Fruit fly (Drosophila melanogaster) whole organism, embryonic: ENCODE results near the gene Tsp96F.

Experiments used
- Ada2b ChIP-seq: fragments of 200-800 bp; sonication (Bioruptor generic); IDR thresholded peaks from 2 replicates; pipeline ENCODE4 v1.3.6; 2022; ENCODE audit warnings: missing biosample characterization, missing genetic modification characterization
- Asciz ChIP-seq: fragments of 200-800 bp; sonication (Bioruptor generic); optimal IDR thresholded peaks from 2 replicates; lab custom pipeline; 2017; ENCODE audit warnings: missing biosample characterization, mild to moderate bottlenecking, missing genetic modification characterization, missing genetic modification reagents
- B-H1 ChIP-seq: fragments of 200-800 bp; sonication (Bioruptor generic); IDR thresholded peaks from 3 replicates; pipeline ENCODE4 v1.3.6; 2022; ENCODE audit warnings: missing biosample characterization, missing genetic modification characterization
- CG11456 ChIP-seq: fragments of 200-800 bp; sonication (Bioruptor generic); IDR thresholded peaks from 3 replicates; pipeline ENCODE4 v1.3.6; 2022; ENCODE audit warnings: missing biosample characterization, missing genetic modification characterization
- CG13123 ChIP-seq: fragments of 200-800 bp; sonication (Bioruptor generic); optimal IDR thresholded peaks from 2 replicates; lab custom pipeline; 2016; ENCODE audit warnings: missing biosample characterization, missing genetic modification characterization
- CG13287 ChIP-seq: fragments of 200-800 bp; sonication (Bioruptor generic); IDR thresholded peaks from 2 replicates; pipeline ENCODE4 v1.3.6; 2022; ENCODE audit warnings: missing biosample characterization, missing genetic modification characterization; ENCODE audit not compliant: partially characterized antibody
- CG1529 ChIP-seq: fragments of 200-800 bp; sonication (Bioruptor generic); optimal IDR thresholded peaks from 3 replicates; lab custom pipeline; 2018; ENCODE audit warnings: missing biosample characterization, missing genetic modification characterization
- CG1603 ChIP-seq: fragments of 200-800 bp; sonication (Bioruptor generic); optimal IDR thresholded peaks from 2 replicates; lab custom pipeline; 2019; ENCODE audit warnings: missing biosample characterization, mild to moderate bottlenecking, missing genetic modification characterization, moderate library complexity
- CG17359 ChIP-seq: fragments of 200-800 bp; sonication (Bioruptor generic); optimal IDR thresholded peaks from 3 replicates; lab custom pipeline; 2018; ENCODE audit warnings: missing biosample characterization, mild to moderate bottlenecking, missing genetic modification characterization, moderate library complexity
- CG2199 ChIP-seq: fragments of 200-800 bp; sonication (Bioruptor generic); IDR thresholded peaks from 3 replicates; pipeline ENCODE4 v1.3.6; 2022; ENCODE audit warnings: missing biosample characterization, missing genetic modification characterization
- CG33557 ChIP-seq: fragments of 200-800 bp; sonication (Bioruptor generic); optimal IDR thresholded peaks from 2 replicates; lab custom pipeline; 2019; ENCODE audit warnings: missing biosample characterization, mild to moderate bottlenecking, missing genetic modification characterization, moderate library complexity
- CG34422 ChIP-seq: fragments of 200-800 bp; sonication (Bioruptor generic); IDR thresholded peaks from 3 replicates; pipeline ENCODE4 v1.3.6; 2022; ENCODE audit warnings: missing biosample characterization, missing genetic modification characterization
- CG42726 ChIP-seq: fragments of 200-800 bp; sonication (Bioruptor generic); IDR thresholded peaks from 2 replicates; pipeline ENCODE4 v1.3.6; 2022; ENCODE audit warnings: missing biosample characterization, missing genetic modification characterization; ENCODE audit not compliant: partially characterized antibody
- CG4360 ChIP-seq: fragments of 200-800 bp; sonication (Bioruptor generic); IDR thresholded peaks from 2 replicates; pipeline ENCODE4 v1.3.6; 2022; ENCODE audit warnings: missing biosample characterization, missing genetic modification characterization
- CG7556 ChIP-seq: fragments of 200-800 bp; sonication (Bioruptor generic); optimal IDR thresholded peaks from 2 replicates; lab custom pipeline; 2017; ENCODE audit warnings: missing biosample characterization, mild to moderate bottlenecking, missing genetic modification characterization
- CG7745 ChIP-seq: fragments of 200-800 bp; sonication (Bioruptor generic); optimal IDR thresholded peaks from 2 replicates; lab custom pipeline; 2018; ENCODE audit warnings: missing biosample characterization, mild to moderate bottlenecking, missing genetic modification characterization, moderate library complexity
- CG8924 ChIP-seq: fragments of 200-800 bp; optimal IDR thresholded peaks from 3 replicates; lab custom pipeline; 2019; ENCODE audit warnings: missing biosample characterization, mild to moderate bottlenecking, missing genetic modification characterization, moderate library complexity
- CG9797 ChIP-seq: fragments of 200-800 bp; sonication (Bioruptor generic); optimal IDR thresholded peaks from 3 replicates; lab custom pipeline; 2018; ENCODE audit warnings: missing biosample characterization, mild to moderate bottlenecking, missing genetic modification characterization
- CrebB ChIP-seq: fragments of 200-800 bp; sonication (Bioruptor generic); optimal IDR thresholded peaks from 3 replicates; lab custom pipeline; 2018; ENCODE audit warnings: missing biosample characterization, mild to moderate bottlenecking, missing genetic modification characterization
- Deaf1 ChIP-seq: fragments of 200-800 bp; optimal IDR thresholded peaks from 3 replicates; lab custom pipeline; 2019; ENCODE audit warnings: missing biosample characterization, mild to moderate bottlenecking, missing genetic modification characterization, moderate library complexity
- Dref ChIP-seq: fragments of 200-800 bp; sonication (Bioruptor generic); IDR thresholded peaks from 2 replicates; pipeline ENCODE4 v1.3.6; 2022; ENCODE audit warnings: missing biosample characterization, missing genetic modification characterization
- Drgx ChIP-seq: fragments of 200-800 bp; sonication (Bioruptor generic); IDR thresholded peaks from 2 replicates; pipeline ENCODE4 v1.3.6; 2022; ENCODE audit warnings: missing biosample characterization, missing genetic modification characterization
- Lpt ChIP-seq: fragments of >200 bp; optimal IDR thresholded peaks from 2 replicates; lab custom pipeline; 2018; ENCODE audit warnings: missing biosample characterization, missing genetic modification characterization
- NC2β ChIP-seq: fragments of 200-800 bp; sonication (Bioruptor generic); optimal IDR thresholded peaks from 2 replicates; lab custom pipeline; 2016; ENCODE audit warnings: missing biosample characterization, missing genetic modification characterization
- Nf-YA ChIP-seq: fragments of 200-800 bp; sonication (Bioruptor generic); IDR thresholded peaks from 2 replicates; pipeline ENCODE4 v1.3.6; 2022; ENCODE audit warnings: missing biosample characterization, missing genetic modification characterization
- NfI ChIP-seq: fragments of 200-800 bp; sonication (Bioruptor generic); optimal IDR thresholded peaks from 3 replicates; lab custom pipeline; 2018; ENCODE audit warnings: missing biosample characterization, mild to moderate bottlenecking, missing genetic modification characterization, moderate library complexity
- Oaz ChIP-seq: fragments of 200-800 bp; sonication (Bioruptor generic); IDR thresholded peaks from 2 replicates; pipeline ENCODE4 v1.3.6; 2022; ENCODE audit warnings: missing biosample characterization, missing genetic modification characterization
- al ChIP-seq: fragments of 200-800 bp; sonication (Bioruptor generic); IDR thresholded peaks from 2 replicates; pipeline ENCODE4 v1.3.6; 2022; ENCODE audit warnings: missing biosample characterization, missing genetic modification characterization
- bigmax ChIP-seq: fragments of 200-800 bp; sonication (Bioruptor generic); optimal IDR thresholded peaks from 2 replicates; lab custom pipeline; 2018; ENCODE audit warnings: missing biosample characterization, mild to moderate bottlenecking, missing genetic modification characterization
- btn ChIP-seq: fragments of 200-800 bp; sonication (Bioruptor generic); optimal IDR thresholded peaks from 2 replicates; lab custom pipeline; 2016; ENCODE audit warnings: missing biosample characterization, missing genetic modification characterization
- cato ChIP-seq: fragments of 200-800 bp; sonication (Bioruptor generic); optimal IDR thresholded peaks from 2 replicates; lab custom pipeline; 2016; ENCODE audit warnings: missing biosample characterization, missing genetic modification characterization, borderline replicate concordance
- croc ChIP-seq: fragments of 200-800 bp; sonication (Bioruptor generic); conservative IDR thresholded peaks from 3 replicates; pipeline ENCODE4 v1.3.6; 2022; ENCODE audit warnings: missing biosample characterization, missing genetic modification characterization
- cwo ChIP-seq: fragments of 200-800 bp; sonication (Bioruptor generic); optimal IDR thresholded peaks from 3 replicates; lab custom pipeline; 2017; ENCODE audit warnings: missing biosample characterization, missing genetic modification characterization, mild to moderate bottlenecking, moderate library complexity, missing genetic modification reagents
- dimm ChIP-seq: fragments of 200-800 bp; sonication (Bioruptor generic); IDR thresholded peaks from 2 replicates; pipeline ENCODE4 v1.3.6; 2022; ENCODE audit warnings: missing biosample characterization, missing genetic modification characterization
- dmrt11E ChIP-seq: fragments of 200-800 bp; sonication (Bioruptor generic); optimal IDR thresholded peaks from 3 replicates; lab custom pipeline; 2018; ENCODE audit warnings: missing biosample characterization, mild to moderate bottlenecking, missing genetic modification characterization, moderate library complexity
- dmrt99B ChIP-seq: fragments of 200-800 bp; sonication (Bioruptor generic); optimal IDR thresholded peaks from 2 replicates; lab custom pipeline; 2018; ENCODE audit warnings: missing biosample characterization, mild to moderate bottlenecking, missing genetic modification characterization, moderate library complexity
- dpn ChIP-seq, 2 experiments: fragments of 200-800 bp; sonication (Bioruptor generic); optimal IDR thresholded peaks; 3 replicates each; lab custom pipeline; 2016; ENCODE audit warnings: missing biosample characterization in 2 of 2, missing genetic modification characterization in 2 of 2
- en ChIP-seq: fragments of 200-800 bp; sonication (Bioruptor generic); optimal IDR thresholded peaks from 2 replicates; lab custom pipeline; 2016; ENCODE audit warnings: missing biosample characterization, missing genetic modification characterization
- gro ChIP-seq: fragments of 200-800 bp; sonication (Bioruptor generic); optimal IDR thresholded peaks from 2 replicates; lab custom pipeline; 2016; ENCODE audit warnings: missing biosample characterization, missing genetic modification characterization
- gsb ChIP-seq: fragments of 200-800 bp; sonication (Bioruptor generic); IDR thresholded peaks from 2 replicates; pipeline ENCODE4 v1.3.6; 2022; ENCODE audit warnings: missing biosample characterization, missing genetic modification characterization
- gt ChIP-seq: fragments of 200-800 bp; sonication (Bioruptor generic); IDR thresholded peaks from 2 replicates; pipeline ENCODE4 v1.3.6; 2022; ENCODE audit warnings: missing biosample characterization, missing genetic modification characterization
- lov ChIP-seq, 2 experiments: fragments of 200-800 bp in 1 of 2; fragments of >200 bp in 1 of 2; sonication (Bioruptor generic) in 1 of 2; IDR thresholded peaks in 1 of 2; optimal IDR thresholded peaks in 1 of 2; 2 replicates in 1 of 2; 3 replicates in 1 of 2; pipeline versions ENCODE4 v1.3.6 to Lab custom; 2017 to 2022; ENCODE audit warnings: missing biosample characterization in 1 of 2, missing genetic modification characterization in 1 of 2
- nau ChIP-seq: fragments of 200-800 bp; sonication (Bioruptor generic); optimal IDR thresholded peaks from 3 replicates; lab custom pipeline; 2017; ENCODE audit warnings: missing biosample characterization, mild to moderate bottlenecking, missing genetic modification characterization, missing genetic modification reagents
- oc ChIP-seq: fragments of 200-800 bp; sonication (Bioruptor generic); optimal IDR thresholded peaks from 2 replicates; lab custom pipeline; 2018; ENCODE audit warnings: missing biosample characterization, mild to moderate bottlenecking, missing genetic modification characterization, moderate library complexity
- otp ChIP-seq: fragments of 200-800 bp; sonication (Bioruptor generic); IDR thresholded peaks from 3 replicates; pipeline ENCODE4, ENCODE4 v1.3.6; 2022; ENCODE audit warnings: missing biosample characterization, missing genetic modification characterization
- psq ChIP-seq: fragments of 200-800 bp; sonication (Bioruptor generic); optimal IDR thresholded peaks from 2 replicates; lab custom pipeline; 2017; ENCODE audit warnings: missing biosample characterization, missing genetic modification characterization
- trh ChIP-seq: fragments of 200-800 bp; sonication (Bioruptor generic); optimal IDR thresholded peaks from 2 replicates; lab custom pipeline; 2016; ENCODE audit warnings: missing biosample characterization, missing genetic modification characterization
- twi ChIP-seq: fragments of 200-800 bp; optimal IDR thresholded peaks from 2 replicates; lab custom pipeline; 2019; ENCODE audit warnings: missing biosample characterization, mild to moderate bottlenecking, missing genetic modification characterization, moderate library complexity
- yki ChIP-seq: fragments of >200 bp; optimal IDR thresholded peaks from 3 replicates; lab custom pipeline; 2018
- zfh2 ChIP-seq: fragments of 200-800 bp; sonication (Bioruptor generic); optimal IDR thresholded peaks from 2 replicates; lab custom pipeline; 2016; ENCODE audit warnings: missing biosample characterization, missing genetic modification characterization

Tsp96F gene

DNA sequence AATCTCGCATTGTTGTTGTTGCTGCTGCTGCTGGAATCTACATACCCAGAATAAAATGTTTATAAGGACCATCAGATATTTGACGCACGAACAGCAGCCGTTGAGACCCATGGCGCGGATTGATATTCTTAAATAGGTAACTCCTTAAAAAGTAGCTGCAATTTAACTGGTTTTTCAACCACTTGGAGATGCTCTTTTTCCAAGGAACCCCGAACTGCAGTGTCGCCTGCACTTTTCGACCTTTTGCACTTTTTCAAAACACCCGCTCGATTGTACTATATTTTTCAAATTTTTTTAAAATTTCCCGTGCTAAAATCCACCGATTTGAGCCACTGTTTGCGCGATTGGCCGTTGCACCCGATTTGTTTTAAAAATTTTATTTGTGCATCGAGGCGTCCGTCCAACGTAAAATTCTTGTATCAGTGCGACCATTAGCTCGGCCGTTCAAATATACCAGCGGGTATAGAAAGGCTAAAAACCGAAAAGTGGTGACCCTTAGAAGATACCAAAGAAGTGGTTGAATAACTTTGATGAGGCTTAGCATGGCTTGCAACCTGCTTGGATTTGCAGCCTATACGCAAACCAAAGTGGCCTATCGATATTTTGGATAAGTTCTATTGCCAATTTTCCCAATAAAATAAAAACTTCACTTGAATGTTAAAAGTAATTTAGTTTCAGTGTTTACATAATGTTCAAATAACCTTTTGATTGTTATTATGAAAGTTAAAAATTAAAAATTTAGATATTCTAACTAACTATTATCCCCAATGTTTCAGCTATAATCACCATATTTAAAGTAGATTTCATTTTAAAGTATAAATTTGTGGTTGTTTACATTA is at the start of gene Tsp96F (continued):
- TF ChIP-seq CrebB (no peak), CG1529 (GFP tag; lab: Kevin White, UChicago) (no peak), CG8924 (tag; lab: Kevin White, UChicago) (no peak), CG13123 (GFP tag; lab: Kevin White, UChicago) (no peak), Nf-YA (GFP tag; lab: Robert Waterston, UW) (no peak), Deaf1 (tag; lab: Kevin White, UChicago) (no peak), CG42726 (no peak), Lpt (GFP tag; lab: Kevin White, UChicago) (no peak), Drgx (GFP tag; lab: Robert Waterston, UW) (no peak), CG13287 (GFP tag; lab: Robert Waterston, UW) (peak; percentile 67), dmrt11E (no peak), NfI (GFP tag; lab: Kevin White, UChicago) (peak; percentile 3), zfh2 (GFP tag; lab: Kevin White, UChicago) (no peak), psq (GFP tag; lab: Kevin White, UChicago) (no peak), en (GFP tag; lab: Kevin White, UChicago) (no peak), lov (optimal IDR thresholded peaks at IDR 0.05; lab: Kevin White, UChicago) (no peak), lov (GFP tag; IDR thresholded peaks at IDR 0.05; lab: Robert Waterston, UW) (no peak), gsb (no peak), gro (GFP tag; lab: Kevin White, UChicago) (no peak), Dref (GFP tag; lab: Robert Waterston, UW) (peak; percentile 80), CG2199 (GFP tag; lab: Robert Waterston, UW) (no peak), dimm (GFP tag; lab: Robert Waterston, UW) (no peak), NC2β (GFP tag; lab: Kevin White, UChicago) (no peak), CG7745 (tag; lab: Kevin White, UChicago) (no peak), CG11456 (GFP tag; lab: Robert Waterston, UW) (no peak), twi (tag; lab: Kevin White, UChicago) (no peak), cwo (GFP tag; lab: Kevin White, UChicago) (no peak), CG33557 (GFP tag; lab: Kevin White, UChicago) (no peak), Ada2b (no peak), CG1603 (tag; lab: Kevin White, UChicago) (peak; percentile 92), al (no peak), gt (no peak), otp (GFP tag; lab: Robert Waterston, UW) (no peak), trh (GFP tag; lab: Kevin White, UChicago) (no peak), CG17359 (tag; lab: Kevin White, UChicago) (peak; percentile 8), oc (tag; lab: Kevin White, UChicago) (no peak), Asciz (GFP tag; lab: Kevin White, UChicago) (no peak), yki (lab: Kevin White, UChicago) (no peak), CG4360 (GFP tag; lab: Robert Waterston, UW) (no peak), CG34422 (GFP tag; lab: Robert Waterston, UW) (no peak; the same call in 2 of the 3 replicates), Oaz (GFP tag; lab: Robert Waterston, UW) (no peak), bigmax (GFP tag; lab: Kevin White, UChicago) (no peak), dmrt99B (tag; lab: Kevin White, UChicago) (no peak), nau (GFP tag; lab: Kevin White, UChicago) (no peak), B-H1 (no peak), btn (GFP tag; lab: Kevin White, UChicago) (no peak), croc (GFP tag; lab: Robert Waterston, UW) (no peak), CG9797 (GFP tag; lab: Kevin White, UChicago) (peak; percentile 87), dpn (GFP tag; optimal IDR thresholded peaks at IDR 0.05; lab: Kevin White, UChicago) (peak in 1 of 2 experiments; percentile 9), cato (GFP tag; lab: Kevin White, UChicago) (no peak), CG7556 (no peak)
